Fruit fly (Drosophila melanogaster): ENCODE results near the gene CG9616.

- no peak for TF ChIP-seq CG8478 (optimal IDR thresholded peaks at IDR 0.05)
- no peak for TF ChIP-seq CTCF (optimal IDR thresholded peaks at IDR 0.05)
Observed at dm6 chr3R:14229045-14229444, 16.2 kb downstream of the CG9616 start, which contains the start of gene CG9624.
